Fruit fly (Drosophila melanogaster) whole organism, embryonic: ENCODE measurements around the gene CG34125.

Experiments
- Antp ChIP-seq: fragments of 200-800 bp; sonication (Bioruptor generic); optimal IDR thresholded peaks from 3 replicates; lab custom pipeline; 2016; ENCODE audit warnings: missing biosample characterization, missing genetic modification characterization
- CG10431 ChIP-seq: fragments of 200-800 bp; sonication (Bioruptor generic); optimal IDR thresholded peaks from 3 replicates; lab custom pipeline; 2018; ENCODE audit warnings: missing biosample characterization, mild to moderate bottlenecking, missing genetic modification characterization
- CG10654 ChIP-seq: fragments of 200-800 bp; sonication (Bioruptor generic); optimal IDR thresholded peaks from 2 replicates; lab custom pipeline; 2016; ENCODE audit warnings: missing biosample characterization, missing genetic modification characterization
- CG11093 ChIP-seq: fragments of 200-800 bp; sonication (Bioruptor generic); IDR thresholded peaks from 3 replicates; pipeline ENCODE4 v1.3.6; 2022; ENCODE audit warnings: missing biosample characterization, missing genetic modification characterization
- CG12744 ChIP-seq: fragments of 200-800 bp; sonication (Bioruptor generic); optimal IDR thresholded peaks from 2 replicates; lab custom pipeline; 2016; ENCODE audit warnings: missing biosample characterization, missing genetic modification characterization
- CG13424 ChIP-seq: fragments of 200-800 bp; sonication (Bioruptor generic); optimal IDR thresholded peaks from 2 replicates; lab custom pipeline; 2019; ENCODE audit warnings: missing biosample characterization, mild to moderate bottlenecking, missing genetic modification characterization, moderate library complexity
- CG1832 ChIP-seq: fragments of 200-800 bp; sonication (Bioruptor generic); optimal IDR thresholded peaks from 2 replicates; lab custom pipeline; 2017; ENCODE audit warnings: missing biosample characterization, mild to moderate bottlenecking, missing genetic modification characterization, inconsistent platforms
- CG2199 ChIP-seq: fragments of 200-800 bp; sonication (Bioruptor generic); IDR thresholded peaks from 3 replicates; pipeline ENCODE4 v1.3.6; 2022; ENCODE audit warnings: missing biosample characterization, missing genetic modification characterization
- CG31365 ChIP-seq: fragments of 200-800 bp; sonication (Bioruptor generic); optimal IDR thresholded peaks from 2 replicates; lab custom pipeline; 2018; ENCODE audit warnings: missing biosample characterization, mild to moderate bottlenecking, missing genetic modification characterization
- CG33213 ChIP-seq: fragments of 200-800 bp; sonication (Bioruptor generic); optimal IDR thresholded peaks from 3 replicates; lab custom pipeline; 2016; ENCODE audit warnings: missing biosample characterization, missing genetic modification characterization
- CG3838 ChIP-seq: fragments of 200-800 bp; sonication (Bioruptor generic); optimal IDR thresholded peaks from 3 replicates; lab custom pipeline; 2016; ENCODE audit warnings: missing biosample characterization, missing genetic modification characterization
- CG4730 ChIP-seq: fragments of 200-800 bp; sonication (Bioruptor generic); IDR thresholded peaks from 2 replicates; pipeline ENCODE4 v1.3.6; 2022; ENCODE audit warnings: missing biosample characterization, missing genetic modification characterization
- CG7357 ChIP-seq: fragments of 200-800 bp; sonication (Bioruptor generic); IDR thresholded peaks from 3 replicates; pipeline ENCODE4 v1.3.6; 2022; ENCODE audit warnings: missing biosample characterization, missing genetic modification characterization
- CG9437 ChIP-seq: fragments of 200-800 bp; sonication (Bioruptor generic); optimal IDR thresholded peaks from 2 replicates; lab custom pipeline; 2018; ENCODE audit warnings: missing biosample characterization, mild to moderate bottlenecking, missing genetic modification characterization
- CG9727 ChIP-seq: fragments of 200-800 bp; sonication (Bioruptor generic); optimal IDR thresholded peaks from 3 replicates; lab custom pipeline; 2017; ENCODE audit warnings: missing biosample characterization, mild to moderate bottlenecking, missing genetic modification characterization
- E2f1 ChIP-seq: fragments of 200-800 bp; sonication (Bioruptor generic); IDR thresholded peaks from 2 replicates; pipeline ENCODE4 v1.3.6; 2022; ENCODE audit warnings: missing biosample characterization, missing genetic modification characterization
- Eip74EF ChIP-seq, 2 experiments: fragments of 200-800 bp in 1 of 2; fragments of >200 bp in 1 of 2; sonication (Bioruptor generic) in 1 of 2; optimal IDR thresholded peaks; 2 replicates each; lab custom pipeline; 2017 to 2019; ENCODE audit warnings: missing biosample characterization in 2 of 2, missing genetic modification characterization in 2 of 2, mild to moderate bottlenecking in 1 of 2, moderate library complexity in 1 of 2
- Elba2 ChIP-seq: fragments of 200-800 bp; sonication (Bioruptor generic); optimal IDR thresholded peaks from 3 replicates; lab custom pipeline; 2016; ENCODE audit warnings: missing biosample characterization, missing genetic modification characterization
- Hmr ChIP-seq: fragments of 200-800 bp; sonication (Bioruptor generic); optimal IDR thresholded peaks from 3 replicates; lab custom pipeline; 2017; ENCODE audit warnings: mild to moderate bottlenecking, missing biosample characterization, missing genetic modification reagents, missing genetic modification characterization
- Hmx ChIP-seq: fragments of 200-800 bp; sonication (Bioruptor generic); optimal IDR thresholded peaks from 2 replicates; lab custom pipeline; 2016; ENCODE audit warnings: missing biosample characterization, missing genetic modification characterization
- Hr3 ChIP-seq: fragments of 200-800 bp; sonication (Bioruptor generic); optimal IDR thresholded peaks from 3 replicates; lab custom pipeline; 2016; ENCODE audit warnings: missing biosample characterization, missing genetic modification characterization
- Kr ChIP-seq: fragments of 200-800 bp; sonication (Bioruptor generic); optimal IDR thresholded peaks from 2 replicates; lab custom pipeline; 2017; ENCODE audit warnings: missing biosample characterization, mild to moderate bottlenecking, missing genetic modification characterization
- Med ChIP-seq: fragments of 200-800 bp; sonication (Bioruptor generic); peaks from one replicate; lab custom pipeline; 2016; ENCODE audit warnings: missing biosample characterization, missing genetic modification characterization, mild to moderate bottlenecking, inconsistent platforms, moderate library complexity
- Scr ChIP-seq: fragments of 200-800 bp; sonication (Bioruptor generic); IDR thresholded peaks from 2 replicates; pipeline ENCODE4 v1.3.6; 2022; ENCODE audit warnings: missing biosample characterization, missing genetic modification characterization; ENCODE audit not compliant: partially characterized antibody
- Sox100B ChIP-seq: fragments of 200-800 bp; sonication (Bioruptor generic); optimal IDR thresholded peaks from 3 replicates; lab custom pipeline; 2018; ENCODE audit warnings: missing biosample characterization, mild to moderate bottlenecking, missing genetic modification characterization
- Xbp1 ChIP-seq: fragments of 200-800 bp; sonication (Bioruptor generic); optimal IDR thresholded peaks from 3 replicates; lab custom pipeline; 2016; ENCODE audit warnings: missing biosample characterization, mild to moderate bottlenecking, missing genetic modification characterization
- YL-1 ChIP-seq: fragments of 200-800 bp; sonication (Bioruptor generic); optimal IDR thresholded peaks from 3 replicates; lab custom pipeline; 2017; ENCODE audit warnings: missing biosample characterization, mild to moderate bottlenecking, missing genetic modification characterization
- ab ChIP-seq: fragments of 200-800 bp; sonication (Bioruptor generic); optimal IDR thresholded peaks from 2 replicates; lab custom pipeline; 2016; ENCODE audit warnings: missing biosample characterization, missing genetic modification characterization
- amos ChIP-seq: fragments of 200-800 bp; sonication (Bioruptor generic); IDR thresholded peaks from 2 replicates; pipeline ENCODE4 v1.3.6; 2022; ENCODE audit warnings: missing biosample characterization, missing genetic modification characterization; ENCODE audit not compliant: partially characterized antibody
- aop ChIP-seq: fragments of 200-800 bp; sonication (Bioruptor generic); IDR thresholded peaks from 2 replicates; pipeline ENCODE4 v1.3.6; 2022; ENCODE audit warnings: missing biosample characterization, missing genetic modification characterization
- ap ChIP-seq: fragments of 200-800 bp; sonication (Bioruptor generic); IDR thresholded peaks from 2 replicates; pipeline ENCODE4 v1.3.6; 2022; ENCODE audit warnings: missing biosample characterization, missing genetic modification characterization
- bbx ChIP-seq: fragments of 200-800 bp; sonication (Bioruptor generic); IDR thresholded peaks from 2 replicates; pipeline ENCODE4 v1.3.6; 2022; ENCODE audit warnings: missing biosample characterization, missing genetic modification characterization; ENCODE audit not compliant: partially characterized antibody
- caup ChIP-seq: fragments of 200-800 bp; sonication (Bioruptor generic); optimal IDR thresholded peaks from 3 replicates; lab custom pipeline; 2017; ENCODE audit warnings: missing biosample characterization, mild to moderate bottlenecking, missing genetic modification characterization, moderate library complexity; ENCODE audit not compliant: severe bottlenecking
- chif ChIP-seq, 2 experiments: fragments of 200-800 bp; sonication (Bioruptor generic); optimal IDR thresholded peaks; 3 replicates each; lab custom pipeline; 2016; ENCODE audit warnings: missing biosample characterization in 2 of 2, missing genetic modification characterization in 2 of 2
- chm ChIP-seq: fragments of 200-800 bp; sonication (Bioruptor generic); IDR thresholded peaks from 2 replicates; pipeline ENCODE4 v1.3.6; 2022; ENCODE audit warnings: missing biosample characterization, missing genetic modification characterization
- dpn ChIP-seq, 2 experiments: fragments of 200-800 bp; sonication (Bioruptor generic); optimal IDR thresholded peaks; 3 replicates each; lab custom pipeline; 2016; ENCODE audit warnings: missing biosample characterization in 2 of 2, missing genetic modification characterization in 2 of 2
- emc ChIP-seq: fragments of 200-800 bp; sonication (Bioruptor generic); optimal IDR thresholded peaks from 2 replicates; lab custom pipeline; 2016; ENCODE audit warnings: missing biosample characterization, missing genetic modification characterization
- esg ChIP-seq: fragments of 200-800 bp; sonication (Bioruptor generic); conservative IDR thresholded peaks from 2 replicates; pipeline ENCODE4 v1.3.6; 2022; ENCODE audit warnings: missing biosample characterization, missing genetic modification characterization
- gro ChIP-seq: fragments of 200-800 bp; sonication (Bioruptor generic); optimal IDR thresholded peaks from 2 replicates; lab custom pipeline; 2016; ENCODE audit warnings: missing biosample characterization, missing genetic modification characterization
- insv ChIP-seq, 2 experiments: fragments of 200-800 bp; sonication (Bioruptor generic); optimal IDR thresholded peaks; 3 replicates each; lab custom pipeline; 2016 to 2018; ENCODE audit warnings: missing biosample characterization in 2 of 2, missing genetic modification characterization in 2 of 2
- klu ChIP-seq: fragments of 200-800 bp; sonication (Bioruptor generic); IDR thresholded peaks from 2 replicates; pipeline ENCODE4 v1.3.6; 2022; ENCODE audit warnings: missing biosample characterization, missing genetic modification characterization
- lov ChIP-seq, 2 experiments: fragments of 200-800 bp in 1 of 2; fragments of >200 bp in 1 of 2; sonication (Bioruptor generic) in 1 of 2; IDR thresholded peaks in 1 of 2; optimal IDR thresholded peaks in 1 of 2; 2 replicates in 1 of 2; 3 replicates in 1 of 2; pipeline versions ENCODE4 v1.3.6 to Lab custom; 2017 to 2022; ENCODE audit warnings: missing biosample characterization in 1 of 2, missing genetic modification characterization in 1 of 2
- pb ChIP-seq: fragments of 200-800 bp; sonication (Bioruptor generic); optimal IDR thresholded peaks from 3 replicates; lab custom pipeline; 2016; ENCODE audit warnings: missing biosample characterization, missing genetic modification characterization
- scrt ChIP-seq: fragments of 200-800 bp; sonication (Bioruptor generic); optimal IDR thresholded peaks from 2 replicates; lab custom pipeline; 2018; ENCODE audit warnings: missing biosample characterization, mild to moderate bottlenecking, missing genetic modification characterization, moderate library complexity
- sob ChIP-seq: fragments of 200-800 bp; sonication (Bioruptor generic); IDR thresholded peaks from 2 replicates; pipeline ENCODE4 v1.3.6; 2022; ENCODE audit warnings: missing biosample characterization, missing genetic modification characterization
- toy ChIP-seq: fragments of 200-800 bp; sonication (Bioruptor generic); IDR thresholded peaks from 2 replicates; pipeline ENCODE4 v1.3.6; 2022; ENCODE audit warnings: missing biosample characterization, missing genetic modification characterization
- wdn ChIP-seq: fragments of 200-800 bp; sonication (Bioruptor generic); IDR thresholded peaks from 2 replicates; pipeline ENCODE4 v1.3.6; 2022; ENCODE audit warnings: missing biosample characterization, missing genetic modification characterization
- zen2 ChIP-seq: fragments of 200-800 bp; sonication (Bioruptor generic); IDR thresholded peaks from 3 replicates; pipeline ENCODE4 v1.3.6; 2022; ENCODE audit warnings: missing biosample characterization, missing genetic modification characterization; ENCODE audit not compliant: partially characterized antibody

The CG34125 gene

DNA sequence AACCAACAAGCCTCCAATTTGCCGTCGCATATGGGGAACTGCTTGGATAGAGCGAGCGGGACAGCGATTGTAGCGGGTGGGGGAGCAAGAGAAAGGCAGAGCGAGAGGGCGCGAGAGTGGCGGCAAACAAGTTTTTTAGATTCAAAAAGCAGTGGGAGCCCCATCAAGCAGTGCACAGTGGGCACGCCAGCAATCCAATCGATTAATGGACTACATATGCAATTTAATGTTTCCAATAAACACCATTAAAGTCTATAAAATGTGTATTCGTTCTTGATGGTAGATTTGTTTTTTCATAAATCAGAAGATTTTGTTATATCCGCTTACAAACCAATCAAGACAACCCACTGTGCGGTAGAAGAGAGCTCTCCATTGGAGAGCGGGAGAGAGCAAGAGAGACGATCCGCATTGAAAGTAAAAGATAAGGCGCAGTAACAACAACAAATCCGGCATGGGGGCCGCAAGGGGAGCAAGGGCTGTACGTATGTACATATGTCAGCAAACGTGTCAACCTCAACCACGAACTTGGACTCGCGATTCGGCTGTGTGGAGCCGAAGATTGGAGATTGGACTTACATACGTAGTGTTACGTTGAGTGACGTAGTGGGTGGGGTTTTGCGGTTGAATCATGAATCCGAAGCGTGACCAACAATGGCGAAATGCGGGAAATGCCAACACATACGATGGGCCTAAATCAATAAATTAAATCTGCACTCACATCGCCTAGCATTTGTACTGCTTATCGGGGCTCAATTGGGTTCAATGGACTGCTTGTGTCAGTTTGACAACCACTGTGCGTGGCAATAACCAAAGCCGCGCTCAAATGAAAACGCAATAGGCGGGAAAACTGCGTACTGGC, 32.2 kb downstream of the CG34125 start (continued):
- TF ChIP-seq Hr3: peak; percentile 99
- TF ChIP-seq CG10431: peak; percentile 97
- peak; percentile 9 to 70 for TF ChIP-seq insv (GFP tag; optimal IDR thresholded peaks at IDR 0.05; lab: Kevin White, UChicago)
- TF ChIP-seq CG31365: peak; percentile 98
- peak; percentile 99 for TF ChIP-seq dpn (GFP tag; optimal IDR thresholded peaks at IDR 0.05; lab: Kevin White, UChicago)
- TF ChIP-seq scrt (GFP tag; lab: Kevin White, UChicago): peak; percentile 95
- peak; percentile 99 for TF ChIP-seq sob (GFP tag; lab: Robert Waterston, UW)
- TF ChIP-seq klu (GFP tag; lab: Robert Waterston, UW): peak; percentile 98
- TF ChIP-seq CG13424 (tag; lab: Kevin White, UChicago): peak; percentile 99
- TF ChIP-seq Antp (GFP tag; lab: Kevin White, UChicago): peak; percentile 99
- TF ChIP-seq Hmr: peak; percentile 98
- TF ChIP-seq CG12744 (GFP tag; lab: Kevin White, UChicago): peak; percentile 99
- peak; percentile 99 for TF ChIP-seq chif (GFP tag; optimal IDR thresholded peaks at IDR 0.05; lab: Kevin White, UChicago)
- peak; percentile 39; the same call in 1 of the 2 replicates for TF ChIP-seq Scr (GFP tag; lab: Robert Waterston, UW)
- TF ChIP-seq chm: peak; percentile 100
- peak; percentile 95 for TF ChIP-seq CG1832
- TF ChIP-seq gro (GFP tag; lab: Kevin White, UChicago): peak; percentile 99
- peak; percentile 95 for TF ChIP-seq toy (GFP tag; lab: Robert Waterston, UW)
- peak; percentile 98 for TF ChIP-seq caup (GFP tag; lab: Kevin White, UChicago)
- TF ChIP-seq ab: peak; percentile 97
- TF ChIP-seq zen2 (GFP tag; lab: Robert Waterston, UW): peak; percentile 43; the same call in 1 of the 3 replicates
- TF ChIP-seq lov (optimal IDR thresholded peaks at IDR 0.05; lab: Kevin White, UChicago): no peak
- TF ChIP-seq lov (GFP tag; IDR thresholded peaks at IDR 0.05; lab: Robert Waterston, UW): peak; percentile 98
- TF ChIP-seq CG9727 (GFP tag; lab: Kevin White, UChicago): peak; percentile 98
- TF ChIP-seq Eip74EF (GFP tag; optimal IDR thresholded peaks at IDR 0.05; lab: Kevin White, UChicago): peak; percentile 91 to 97
- TF ChIP-seq E2f1 (GFP tag; lab: Robert Waterston, UW): peak; percentile 99
- TF ChIP-seq CG11093 (GFP tag; lab: Robert Waterston, UW): peak; percentile 99
- peak; percentile 87 for TF ChIP-seq Kr (GFP tag; lab: Kevin White, UChicago)
- TF ChIP-seq Elba2: peak; percentile 78
- TF ChIP-seq ap (GFP tag; lab: Robert Waterston, UW): peak; percentile 99
- TF ChIP-seq emc (GFP tag; lab: Kevin White, UChicago): peak; percentile 97
- TF ChIP-seq wdn (GFP tag; lab: Robert Waterston, UW): peak; percentile 98
- TF ChIP-seq CG2199 (GFP tag; lab: Robert Waterston, UW): peak; percentile 99
- TF ChIP-seq Sox100B (GFP tag; lab: Kevin White, UChicago): peak; percentile 97
- TF ChIP-seq Hmx (GFP tag; lab: Kevin White, UChicago): peak; percentile 96
- peak; percentile 99 for TF ChIP-seq esg (GFP tag; lab: Robert Waterston, UW)
- peak; percentile 96 for TF ChIP-seq CG7357 (GFP tag; lab: Robert Waterston, UW)
- peak; percentile 96 for TF ChIP-seq aop
- peak; percentile 99 for TF ChIP-seq CG33213 (GFP tag; lab: Kevin White, UChicago)
- TF ChIP-seq pb (GFP tag; lab: Kevin White, UChicago): peak; percentile 99
- peak; percentile 99 for TF ChIP-seq CG4730 (GFP tag; lab: Robert Waterston, UW)
- TF ChIP-seq YL-1: peak; percentile 97
- TF ChIP-seq bbx (GFP tag; lab: Robert Waterston, UW): peak; percentile 63
- peak; percentile 97 for TF ChIP-seq CG9437 (GFP tag; lab: Kevin White, UChicago)
- peak; percentile 96 for TF ChIP-seq CG3838 (GFP tag; lab: Kevin White, UChicago)
- TF ChIP-seq Xbp1 (GFP tag; lab: Kevin White, UChicago): peak; percentile 99
- TF ChIP-seq amos (GFP tag; lab: Robert Waterston, UW): no peak
- TF ChIP-seq Med: peak; percentile 100
- peak; percentile 99 for TF ChIP-seq CG10654 (GFP tag; lab: Kevin White, UChicago)
